Fruit fly (Drosophila melanogaster): ENCODE results near the gene Gyc89Db.

Gene Gyc89Db

dm6 chr3R:16500919-16501851 is 24.3 kb downstream of the Gyc89Db start, which contains the start of gene Decay (continued):
- TF ChIP-seq CG10979 (tag; optimal IDR thresholded peaks at IDR 0.05), result peak; percentile 10
- TF ChIP-seq seq (GFP tag; IDR thresholded peaks at IDR 0.05), result no peak
- peak; percentile 14 for TF ChIP-seq dmrt99B (tag; optimal IDR thresholded peaks at IDR 0.05)
- peak; percentile 23; the same call in 1 of the 3 replicates for TF ChIP-seq row (GFP tag; IDR thresholded peaks at IDR 0.05)
- no peak for TF ChIP-seq chif (GFP tag; optimal IDR thresholded peaks at IDR 0.05)
- TF ChIP-seq CG18599 (GFP tag; optimal IDR thresholded peaks at IDR 0.05), result no peak
- TF ChIP-seq phol (tag; optimal IDR thresholded peaks at IDR 0.05), result peak; percentile 22
- TF ChIP-seq CG5245 (GFP tag; optimal IDR thresholded peaks at IDR 0.05), result no peak
- TF ChIP-seq CG1602 (GFP tag; optimal IDR thresholded peaks at IDR 0.05), result no peak
- TF ChIP-seq CG8359 (GFP tag; optimal IDR thresholded peaks at IDR 0.05; ENCODE audit: borderline replicate concordance), result no peak
- TF ChIP-seq Dip3 (GFP tag; optimal IDR thresholded peaks at IDR 0.05), result no peak
- TF ChIP-seq Bdp1 (GFP tag; optimal IDR thresholded peaks at IDR 0.05), result no peak
- TF ChIP-seq Hmr (GFP tag; optimal IDR thresholded peaks at IDR 0.05), result peak; percentile 26
- peak; percentile 75 for TF ChIP-seq GATAe (GFP tag; conservative IDR thresholded peaks at IDR 0.05)
- no peak for TF ChIP-seq Rfx (GFP tag; IDR thresholded peaks at IDR 0.05)
- no peak for TF ChIP-seq CG3065 (GFP tag; optimal IDR thresholded peaks at IDR 0.05)
- no peak for TF ChIP-seq lilli (GFP tag; optimal IDR thresholded peaks at IDR 0.05)
- peak; percentile 9 for TF ChIP-seq CG13624 (GFP tag; optimal IDR thresholded peaks at IDR 0.05)
- TF ChIP-seq CG12155 (GFP tag; optimal IDR thresholded peaks at IDR 0.05), result no peak
- no peak for TF ChIP-seq cg (GFP tag; optimal IDR thresholded peaks at IDR 0.05)
- peak; percentile 27 for TF ChIP-seq Sox100B (GFP tag; optimal IDR thresholded peaks at IDR 0.05)
- no peak for TF ChIP-seq CG6813 (GFP tag; optimal IDR thresholded peaks at IDR 0.05)
- TF ChIP-seq Trl (optimal IDR thresholded peaks at IDR 0.05), result peak; percentile 13 to 34
- no peak for TF ChIP-seq Trl (GFP tag; optimal IDR thresholded peaks at IDR 0.05)
- TF ChIP-seq Fer1 (GFP tag; optimal IDR thresholded peaks at IDR 0.05), result no peak
- no peak for TF ChIP-seq Ets65A (GFP tag)
- no peak for TF ChIP-seq ap (GFP tag; IDR thresholded peaks at IDR 0.05)
- no peak for TF ChIP-seq tna (GFP tag; IDR thresholded peaks at IDR 0.05; ENCODE audit: partially characterized antibody)
- no peak for TF ChIP-seq sima (GFP tag; optimal IDR thresholded peaks at IDR 0.05)
- no peak for TF ChIP-seq pita (GFP tag; optimal IDR thresholded peaks at IDR 0.05)
- no peak for TF ChIP-seq CG32767 (GFP tag; IDR thresholded peaks at IDR 0.05)
- no peak for TF ChIP-seq Opbp (GFP tag; IDR thresholded peaks at IDR 0.05; ENCODE audit: partially characterized antibody)
- TF ChIP-seq toy (GFP tag; IDR thresholded peaks at IDR 0.05), result no peak
- no peak for TF ChIP-seq disco-r (GFP tag; optimal IDR thresholded peaks at IDR 0.05)
- no peak for TF ChIP-seq CG34422 (GFP tag; IDR thresholded peaks at IDR 0.05)
- no peak for TF ChIP-seq CG12769 (tag; optimal IDR thresholded peaks at IDR 0.05)
- TF ChIP-seq CG16813 (GFP tag; IDR thresholded peaks at IDR 0.05; ENCODE audit: partially characterized antibody), result no peak
- 0 out of 2 replicates have a peak, but pooled peaks have one; percentile 6 for TF ChIP-seq CG6689 (GFP tag; IDR thresholded peaks at IDR 0.05)
- TF ChIP-seq CG18262 (tag; optimal IDR thresholded peaks at IDR 0.05), result no peak
- TF ChIP-seq fd102C (GFP tag; optimal IDR thresholded peaks at IDR 0.05), result no peak
- TF ChIP-seq kni (GFP tag; optimal IDR thresholded peaks at IDR 0.05), result no peak
- TF ChIP-seq pros (GFP tag; optimal IDR thresholded peaks at IDR 0.05), result no peak
- TF ChIP-seq ato (GFP tag; IDR thresholded peaks at IDR 0.05; ENCODE audit: partially characterized antibody), result no peak
- no peak for TF ChIP-seq CG4854 (GFP tag; optimal IDR thresholded peaks at IDR 0.05)
- TF ChIP-seq CG12236 (GFP tag; optimal IDR thresholded peaks at IDR 0.05), result no peak
- no peak for TF ChIP-seq cato (GFP tag; optimal IDR thresholded peaks at IDR 0.05; ENCODE audit: borderline replicate concordance)
- TF ChIP-seq CG17829 (tag; optimal IDR thresholded peaks at IDR 0.05), result no peak
- TF ChIP-seq Rx (GFP tag; IDR thresholded peaks at IDR 0.05), result no peak
- TF ChIP-seq zen2 (GFP tag; IDR thresholded peaks at IDR 0.05; ENCODE audit: partially characterized antibody), result no peak

All from whole organism, embryonic.